Worm (Caenorhabditis elegans): Measurements from ENCODE around the gene F41B5.1.

- no peak for TF ChIP-seq sea-1 (GFP tag; conservative IDR thresholded peaks at IDR 0.05)
- TF ChIP-seq pes-1 (GFP tag; IDR thresholded peaks at IDR 0.05), result no peak
- TF ChIP-seq ama-1 (optimal IDR thresholded peaks at IDR 0.05), result no peak
- no peak for TF ChIP-seq tbx-11 (GFP tag; IDR thresholded peaks at IDR 0.05)
- TF ChIP-seq flt-1 (GFP tag; IDR thresholded peaks at IDR 0.05), result no peak
- TF ChIP-seq tbx-37 (GFP tag; conservative IDR thresholded peaks at IDR 0.05), result no peak
These were observed 48.4 kb downstream of the F41B5.1 start, which contains the start of gene irld-15 for ce11 chrV:2303775-2304174.

Data from whole organism, early embryonic.